Fruit fly (Drosophila melanogaster): Measurements from ENCODE around the gene S-Lap2.

dm6 chr3L:8628964-8629363, 9.3 kb downstream of the S-Lap2 start:
- TF ChIP-seq CG8478 (optimal IDR thresholded peaks at IDR 0.05) (no peak), CTCF (optimal IDR thresholded peaks at IDR 0.05) (no peak)

Measured in S2 (cell line).